Worm (Caenorhabditis elegans) whole organism, mixed stage, embryonic: ENCODE results near the gene Y111B2A.2.

Source experiments
- lsy-2 ChIP-seq: fragments of 150-350 bp; optimal IDR thresholded peaks from 2 replicates; lab custom pipeline; 2014; ENCODE audit warnings: missing biosample characterization, missing genetic modification characterization
- nhr-28 ChIP-seq: fragments of 150-350 bp; optimal IDR thresholded peaks from 2 replicates; lab custom pipeline; 2014; ENCODE audit warnings: missing biosample characterization, missing genetic modification characterization

- TF ChIP-seq nhr-28 (tag; lab: Kevin White, UChicago) (no peak), lsy-2 (tag; lab: Kevin White, UChicago) (no peak)
These were observed 38.9 kb upstream of the Y111B2A.2 start, which contains the start of the genes scav-3 and Y49E10.21 for ce11 chrIII:12456801-12457647.
